Worm (Caenorhabditis elegans) whole organism, L4/young adult: ENCODE results near the gene best-1.

Experiments
- W03F9.2 ChIP-seq: fragments of 150-350 bp; optimal IDR thresholded peaks from 2 replicates; lab custom pipeline; 2014; ENCODE audit warnings: missing biosample characterization, missing genetic modification characterization
- dao-5 ChIP-seq: sonication (generic microtip); optimal IDR thresholded peaks from 2 replicates; lab custom pipeline; 2016; ENCODE audit warnings: missing genotype, missing genetic modification characterization, moderate library complexity, missing compliant biosample characterization
- him-1 ChIP-seq: sonication (generic microtip); optimal IDR thresholded peaks from 2 replicates; lab custom pipeline; 2016; ENCODE audit warnings: missing genotype, missing genetic modification reagents, missing genetic modification characterization, missing compliant biosample characterization

- TF ChIP-seq W03F9.2 (tag; lab: Kevin White, UChicago) (no peak), dao-5 (tag; lab: Kevin White, UChicago) (no peak), him-1 (tag; lab: Kevin White, UChicago) (no peak)
Observed at ce11 chrIV:13104900-13105299, 4.7 kb downstream of the best-1 start, which contains the start of gene rde-11.
